Fruit fly (Drosophila melanogaster): ENCODE results near the gene CG11563.
A peak's percentile ranks its signal among the peaks of the same experiment; 100 is the strongest.

DNA sequence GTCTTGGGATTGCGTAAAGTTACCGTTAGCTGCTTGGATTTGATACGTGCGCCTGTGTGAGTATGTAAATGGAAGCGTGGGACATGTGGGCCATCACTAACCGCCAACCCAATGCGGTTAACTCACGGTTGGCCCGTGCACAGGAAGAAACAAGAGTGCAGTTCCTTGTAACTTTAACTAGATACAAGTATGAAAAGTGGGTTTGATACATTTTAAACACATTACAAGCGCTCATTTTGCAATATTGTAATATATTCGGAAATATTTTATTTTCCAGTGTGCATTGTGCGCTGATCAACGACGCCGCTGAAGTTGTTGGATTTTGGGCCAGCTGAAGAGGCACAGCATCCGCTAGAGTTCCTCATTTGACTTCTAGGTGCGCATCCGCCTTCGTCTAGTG is 49.1 kb upstream of the CG11563 start:
- TF ChIP-seq unpg (GFP tag; optimal IDR thresholded peaks at IDR 0.05) (peak; percentile 61), CG10565 (GFP tag; optimal IDR thresholded peaks at IDR 0.05) (no peak), fru (optimal IDR thresholded peaks at IDR 0.05) (no peak), CG8388 (GFP tag; optimal IDR thresholded peaks at IDR 0.05) (peak; percentile 59), sna (GFP tag; IDR thresholded peaks at IDR 0.05; ENCODE audit: partially characterized antibody) (no peak), HLH54F (GFP tag; optimal IDR thresholded peaks at IDR 0.05) (no peak), Hmr (GFP tag; optimal IDR thresholded peaks at IDR 0.05) (no peak), CG30020 (tag; optimal IDR thresholded peaks at IDR 0.05) (no peak), oc (tag; optimal IDR thresholded peaks at IDR 0.05) (peak; percentile 36), CG11398 (GFP tag; optimal IDR thresholded peaks at IDR 0.05) (no peak)
